Worm (Caenorhabditis elegans) whole organism, late embryonic: ENCODE measurements around the gene vha-6.

ENCODE experiments used
- F13H6.1 ChIP-seq: sonication (generic microtip); optimal IDR thresholded peaks from 2 replicates; lab custom pipeline; 2016; ENCODE audit warnings: missing genetic modification characterization, missing compliant biosample characterization
- K02D7.2 ChIP-seq: sonication (generic microtip); optimal IDR thresholded peaks from 2 replicates; lab custom pipeline; 2017; ENCODE audit warnings: mild to moderate bottlenecking, missing genetic modification characterization, missing compliant biosample characterization
- K09A11.1 ChIP-seq: sonication (generic microtip); optimal IDR thresholded peaks from 2 replicates; lab custom pipeline; 2017; ENCODE audit warnings: antibody characterized with exemption, mild to moderate bottlenecking, missing genetic modification characterization, missing compliant biosample characterization; ENCODE audit not compliant: insufficient read depth
- T23F11.4 ChIP-seq: fragments of 200-800 bp; sonication (Bioruptor generic); optimal IDR thresholded peaks from 2 replicates; lab custom pipeline; 2018; ENCODE audit warnings: mild to moderate bottlenecking, missing genetic modification characterization, missing compliant biosample characterization
- Y22D7AL.16 ChIP-seq: sonication (generic microtip); optimal IDR thresholded peaks from 2 replicates; lab custom pipeline; 2016; ENCODE audit warnings: missing genetic modification characterization, missing compliant biosample characterization
- ama-1 ChIP-seq: fragments of 150-350 bp; optimal IDR thresholded peaks from 2 replicates; lab custom pipeline; 2014
- ceh-14 ChIP-seq: sonication (generic microtip); optimal IDR thresholded peaks from 2 replicates; lab custom pipeline; 2016; ENCODE audit warnings: missing genotype, missing genetic modification characterization, missing compliant biosample characterization
- ceh-19 ChIP-seq: fragments of 200-800 bp; sonication (Bioruptor generic); optimal IDR thresholded peaks from 2 replicates; lab custom pipeline; 2018; ENCODE audit warnings: mild to moderate bottlenecking, missing genetic modification characterization, missing compliant biosample characterization
- ceh-2 ChIP-seq: sonication (generic microtip); optimal IDR thresholded peaks from 2 replicates; lab custom pipeline; 2016; ENCODE audit warnings: missing genotype, missing genetic modification characterization, missing compliant biosample characterization
- ceh-22 ChIP-seq: sonication (generic microtip); optimal IDR thresholded peaks from 2 replicates; lab custom pipeline; 2017; ENCODE audit warnings: missing biosample characterization, missing genetic modification characterization
- ceh-24 ChIP-seq: sonication (generic microtip); optimal IDR thresholded peaks from 2 replicates; lab custom pipeline; 2016; ENCODE audit warnings: mild to moderate bottlenecking, missing genetic modification characterization, missing compliant biosample characterization
- ceh-31 ChIP-seq: sonication (generic microtip); optimal IDR thresholded peaks from 2 replicates; lab custom pipeline; 2016; ENCODE audit warnings: missing genetic modification characterization, missing compliant biosample characterization
- ceh-48 ChIP-seq: sonication (generic microtip); optimal IDR thresholded peaks from 2 replicates; lab custom pipeline; 2016; ENCODE audit warnings: missing genetic modification characterization, inconsistent platforms, missing compliant biosample characterization
- ceh-6 ChIP-seq: fragments of 200-800 bp; sonication (Bioruptor generic); optimal IDR thresholded peaks from 2 replicates; lab custom pipeline; 2018; ENCODE audit warnings: mild to moderate bottlenecking, missing genetic modification characterization, missing compliant biosample characterization
- ceh-9 ChIP-seq: sonication (generic microtip); optimal IDR thresholded peaks from 2 replicates; lab custom pipeline; 2016; ENCODE audit warnings: mild to moderate bottlenecking, missing genetic modification characterization, inconsistent platforms, missing compliant biosample characterization
- che-1 ChIP-seq: sonication (generic microtip); optimal IDR thresholded peaks from 2 replicates; lab custom pipeline; 2016; ENCODE audit warnings: mild to moderate bottlenecking, missing genetic modification characterization, missing compliant biosample characterization
- dmd-4 ChIP-seq: sonication (generic microtip); optimal IDR thresholded peaks from 2 replicates; lab custom pipeline; 2016; ENCODE audit warnings: borderline replicate concordance, missing genetic modification characterization, missing compliant biosample characterization
- elt-4 ChIP-seq: sonication (generic microtip); optimal IDR thresholded peaks from 2 replicates; lab custom pipeline; 2016; ENCODE audit warnings: missing genetic modification characterization, missing compliant biosample characterization
- ets-4 ChIP-seq: sonication (generic microtip); optimal IDR thresholded peaks from 2 replicates; lab custom pipeline; 2016; ENCODE audit warnings: missing genetic modification characterization, missing compliant biosample characterization
- fax-1 ChIP-seq: sonication (generic microtip); optimal IDR thresholded peaks from 2 replicates; lab custom pipeline; 2016; ENCODE audit warnings: missing genotype, missing genetic modification characterization, missing compliant biosample characterization
- fkh-10 ChIP-seq: fragments of 150-350 bp; optimal IDR thresholded peaks from 2 replicates; lab custom pipeline; 2014; ENCODE audit warnings: missing biosample characterization, missing genetic modification reagents, missing genetic modification characterization
- fkh-6 ChIP-seq: sonication (generic microtip); optimal IDR thresholded peaks from 2 replicates; lab custom pipeline; 2016; ENCODE audit warnings: missing genetic modification characterization, missing compliant biosample characterization
- gmeb-2 ChIP-seq: sonication (generic microtip); optimal IDR thresholded peaks from 2 replicates; lab custom pipeline; 2016; ENCODE audit warnings: missing genetic modification characterization, inconsistent platforms, missing compliant biosample characterization
- hlh-13 ChIP-seq: fragments of 200-800 bp; sonication (Bioruptor generic); optimal IDR thresholded peaks from 2 replicates; lab custom pipeline; 2018; ENCODE audit warnings: mild to moderate bottlenecking, missing genetic modification characterization, missing compliant biosample characterization
- hlh-30 ChIP-seq: sonication (generic microtip); optimal IDR thresholded peaks from 2 replicates; lab custom pipeline; 2017; ENCODE audit warnings: antibody characterized with exemption, missing genetic modification characterization, missing compliant biosample characterization; ENCODE audit not compliant: insufficient read depth
- hlh-6 ChIP-seq: sonication (generic microtip); optimal IDR thresholded peaks from 2 replicates; lab custom pipeline; 2016; ENCODE audit warnings: missing genotype, missing genetic modification characterization, missing compliant biosample characterization
- lim-6 ChIP-seq: sonication (generic microtip); optimal IDR thresholded peaks from 2 replicates; lab custom pipeline; 2016; ENCODE audit warnings: missing genetic modification characterization, missing compliant biosample characterization
- lin-11 ChIP-seq: fragments of 200-800 bp; sonication (Bioruptor generic); optimal IDR thresholded peaks from 2 replicates; lab custom pipeline; 2018; ENCODE audit warnings: mild to moderate bottlenecking, missing genetic modification characterization, missing compliant biosample characterization
- madf-2 ChIP-seq: sonication (generic microtip); optimal IDR thresholded peaks from 2 replicates; lab custom pipeline; 2017; ENCODE audit warnings: missing genetic modification characterization, missing compliant biosample characterization
- nhr-232 ChIP-seq: sonication (generic microtip); optimal IDR thresholded peaks from 2 replicates; lab custom pipeline; 2016; ENCODE audit warnings: missing genetic modification characterization, missing compliant biosample characterization
- odd-2 ChIP-seq: sonication (generic microtip); optimal IDR thresholded peaks from 2 replicates; lab custom pipeline; 2017; ENCODE audit warnings: antibody characterized with exemption, mild to moderate bottlenecking, missing genetic modification characterization, missing compliant biosample characterization
- pha-2 ChIP-seq: sonication (generic microtip); optimal IDR thresholded peaks from 2 replicates; lab custom pipeline; 2017; ENCODE audit warnings: mild to moderate bottlenecking, missing genetic modification characterization, missing compliant biosample characterization
- ref-2 ChIP-seq: sonication (generic microtip); optimal IDR thresholded peaks from 2 replicates; lab custom pipeline; 2016; ENCODE audit warnings: missing genetic modification characterization, missing compliant biosample characterization
- rnt-1 ChIP-seq: sonication (generic microtip); optimal IDR thresholded peaks from 2 replicates; lab custom pipeline; 2016; ENCODE audit warnings: missing genetic modification characterization, missing compliant biosample characterization
- sdc-2 ChIP-seq: sonication (generic microtip); optimal IDR thresholded peaks from 2 replicates; lab custom pipeline; 2016; ENCODE audit warnings: missing genotype, missing genetic modification characterization, missing compliant biosample characterization
- sox-2 ChIP-seq: fragments of 200-800 bp; sonication (Bioruptor generic); IDR thresholded peaks from 2 replicates; pipeline ENCODE4 v1.3.6; 2022; ENCODE audit warnings: missing genetic modification reagents, missing genetic modification characterization, missing compliant biosample characterization
- sox-4 ChIP-seq: sonication (generic microtip); optimal IDR thresholded peaks from 2 replicates; lab custom pipeline; 2017; ENCODE audit warnings: mild to moderate bottlenecking, missing genetic modification characterization, inconsistent platforms, missing compliant biosample characterization
- syd-9 ChIP-seq: sonication (generic microtip); optimal IDR thresholded peaks from 2 replicates; lab custom pipeline; 2016; ENCODE audit warnings: mild to moderate bottlenecking, missing genetic modification characterization, moderate library complexity, missing compliant biosample characterization
- tbx-2 ChIP-seq: sonication (generic microtip); optimal IDR thresholded peaks from 2 replicates; lab custom pipeline; 2016; ENCODE audit warnings: missing genetic modification characterization, missing compliant biosample characterization
- unc-3 ChIP-seq, 2 experiments: fragments of 200-800 bp in 1 of 2; sonication (Bioruptor generic) in 1 of 2; sonication (generic microtip) in 1 of 2; conservative IDR thresholded peaks in 1 of 2; optimal IDR thresholded peaks in 1 of 2; 2 replicates each; pipeline versions ENCODE4 v1.3.6 to Lab custom; 2016 to 2022; ENCODE audit warnings: missing compliant biosample characterization in 2 of 2, missing genetic modification characterization in 2 of 2, missing genetic modification reagents in 1 of 2
- unc-42 ChIP-seq: sonication (generic microtip); optimal IDR thresholded peaks from 2 replicates; lab custom pipeline; 2016; ENCODE audit warnings: missing genotype, missing genetic modification characterization, missing compliant biosample characterization
- unc-55 ChIP-seq: sonication (generic microtip); optimal IDR thresholded peaks from 2 replicates; lab custom pipeline; 2017; ENCODE audit warnings: missing biosample characterization, missing genetic modification reagents, missing genetic modification characterization
- unc-86 ChIP-seq: sonication (generic microtip); optimal IDR thresholded peaks from 2 replicates; lab custom pipeline; 2016; ENCODE audit warnings: missing genetic modification characterization, missing compliant biosample characterization
- ztf-16 ChIP-seq: sonication (generic microtip); optimal IDR thresholded peaks from 2 replicates; lab custom pipeline; 2017; ENCODE audit warnings: missing genetic modification characterization, missing compliant biosample characterization

vha-6 gene

ce11 chrII:11455715-11456114 lies 17.5 kb upstream of the vha-6 start:
- no peak for TF ChIP-seq madf-2
- no peak for TF ChIP-seq unc-86 (tag; lab: Kevin White, UChicago)
- no peak for TF ChIP-seq ets-4 (tag; lab: Kevin White, UChicago)
- no peak for TF ChIP-seq elt-4 (tag; lab: Kevin White, UChicago)
- no peak for TF ChIP-seq Y22D7AL.16 (tag; lab: Kevin White, UChicago)
- TF ChIP-seq K09A11.1 (tag; lab: Kevin White, UChicago): no peak
- TF ChIP-seq odd-2 (tag; lab: Kevin White, UChicago): no peak
- TF ChIP-seq hlh-6 (tag; lab: Kevin White, UChicago): no peak
- TF ChIP-seq dmd-4 (tag; lab: Kevin White, UChicago): no peak
- TF ChIP-seq ceh-31 (tag; lab: Kevin White, UChicago): no peak
- TF ChIP-seq pha-2 (tag; lab: Kevin White, UChicago): no peak
- no peak for TF ChIP-seq ceh-22 (tag; lab: Kevin White, UChicago)
- no peak for TF ChIP-seq ceh-48 (tag; lab: Kevin White, UChicago)
- no peak for TF ChIP-seq unc-3 (GFP tag; conservative IDR thresholded peaks at IDR 0.05; lab: Robert Waterston, UW)
- no peak for TF ChIP-seq unc-3 (tag; optimal IDR thresholded peaks at IDR 0.05; lab: Kevin White, UChicago)
- TF ChIP-seq sox-2 (GFP tag; lab: Robert Waterston, UW): no peak
- no peak for TF ChIP-seq fkh-10 (GFP tag; lab: Kevin White, UChicago)
- no peak for TF ChIP-seq T23F11.4 (GFP tag; lab: Kevin White, UChicago)
- no peak for TF ChIP-seq lin-11 (tag; lab: Kevin White, UChicago)

- TF ChIP-seq ceh-24 (tag; lab: Kevin White, UChicago): no peak
- no peak for TF ChIP-seq ceh-19 (GFP tag; lab: Kevin White, UChicago)
- TF ChIP-seq ceh-48 (tag; lab: Kevin White, UChicago): no peak
- TF ChIP-seq K02D7.2 (tag; lab: Kevin White, UChicago): no peak
- no peak for TF ChIP-seq rnt-1
These were observed 16.9 kb upstream of the vha-6 start for ce11 chrII:11455140-11455539.

- no peak for TF ChIP-seq fkh-6 (tag; lab: Kevin White, UChicago)
These were observed 15.4 kb upstream of the vha-6 start for ce11 chrII:11453639-11454038.

ce11 chrII:11453025-11453424 lies 14.8 kb upstream of the vha-6 start, which contains the start of gene rsp-1:
rsp-1 (plus strand) TSS chrII:11453362.
- TF ChIP-seq fkh-10 (GFP tag; lab: Kevin White, UChicago) (peak; percentile 13), unc-3 (GFP tag; conservative IDR thresholded peaks at IDR 0.05; lab: Robert Waterston, UW) (no peak), unc-3 (tag; optimal IDR thresholded peaks at IDR 0.05; lab: Kevin White, UChicago) (peak; percentile 66), nhr-232 (tag; lab: Kevin White, UChicago) (no peak), ref-2 (peak; percentile 69), ceh-2 (tag; lab: Kevin White, UChicago) (peak; percentile 43), F13H6.1 (tag; lab: Kevin White, UChicago) (peak; percentile 40), sox-4 (tag; lab: Kevin White, UChicago) (peak; percentile 19), ztf-16 (tag; lab: Kevin White, UChicago) (peak; percentile 55), lim-6 (peak; percentile 55), K02D7.2 (tag; lab: Kevin White, UChicago) (no peak), ets-4 (tag; lab: Kevin White, UChicago) (peak; percentile 18), fax-1 (peak; percentile 38), Y22D7AL.16 (tag; lab: Kevin White, UChicago) (peak; percentile 37), unc-42 (tag; lab: Kevin White, UChicago) (peak; percentile 81), syd-9 (tag; lab: Kevin White, UChicago) (peak; percentile 45), rnt-1 (peak; percentile 71), ceh-6 (GFP tag; lab: Kevin White, UChicago) (peak; percentile 36), ceh-9 (tag; lab: Kevin White, UChicago) (no peak), dmd-4 (tag; lab: Kevin White, UChicago) (no peak), tbx-2 (peak; percentile 77), che-1 (tag; lab: Kevin White, UChicago) (peak; percentile 6), unc-55 (peak; percentile 34), hlh-13 (no peak), ama-1 (lab: Kevin White, UChicago) (no peak), K09A11.1 (tag; lab: Kevin White, UChicago) (peak; percentile 11), madf-2 (peak; percentile 49), gmeb-2 (tag; lab: Kevin White, UChicago) (peak; percentile 35), ceh-31 (tag; lab: Kevin White, UChicago) (peak; percentile 78), ceh-14 (tag; lab: Kevin White, UChicago) (peak; percentile 48), hlh-30 (tag; lab: Kevin White, UChicago) (peak; percentile 17), fkh-6 (tag; lab: Kevin White, UChicago) (peak; percentile 33), sdc-2 (tag; lab: Kevin White, UChicago) (peak; percentile 46)
